Worm (Caenorhabditis elegans): Measurements from ENCODE around the gene bcl-7.

Gene bcl-7

ce11 chrIII:5943368-5944180 is 17.7 kb downstream of the bcl-7 start (continued):
- TF ChIP-seq F33H1.4 (GFP tag; IDR thresholded peaks at IDR 0.05) (peak; percentile 30; the same call in 1 of the 2 replicates), T26A5.8 (tag; optimal IDR thresholded peaks at IDR 0.05) (peak; percentile 56), Y95B8A.8 (GFP tag; IDR thresholded peaks at IDR 0.05) (peak; percentile 89), ztf-25 (GFP tag; IDR thresholded peaks at IDR 0.05) (no peak), repo-1 (tag; optimal IDR thresholded peaks at IDR 0.05) (peak; percentile 96), lsl-1 (GFP tag; optimal IDR thresholded peaks at IDR 0.05) (peak; percentile 27), snpc-4 (GFP tag; optimal IDR thresholded peaks at IDR 0.05) (no peak), snpc-4 (tag; optimal IDR thresholded peaks at IDR 0.05) (peak in 2 of 4 experiments; percentile 49 to 62), madf-3 (GFP tag; IDR thresholded peaks at IDR 0.05) (peak; percentile 85), tbp1 (GFP tag; optimal IDR thresholded peaks at IDR 0.05) (peak; percentile 62), F49E8.2 (tag; optimal IDR thresholded peaks at IDR 0.05; ENCODE audit: insufficient read depth) (peak; percentile 73), pbrm-1 (GFP tag; IDR thresholded peaks at IDR 0.05) (peak; percentile 15), tbx-9 (tag; optimal IDR thresholded peaks at IDR 0.05; ENCODE audit: borderline replicate concordance) (no peak), rec-8 (tag; optimal IDR thresholded peaks at IDR 0.05) (peak in 1 of 2 experiments; percentile 15), athp-1 (tag; optimal IDR thresholded peaks at IDR 0.05) (peak; percentile 82), atf-7 (tag; optimal IDR thresholded peaks at IDR 0.05) (peak; percentile 81), bed-2 (GFP tag; IDR thresholded peaks at IDR 0.05) (0 out of 2 replicates have a peak, but pooled peaks have one; percentile 9), nhr-120 (GFP tag; IDR thresholded peaks at IDR 0.05) (no peak; the same call in 1 of the 2 replicates), mes-4 (tag; optimal IDR thresholded peaks at IDR 0.05) (no peak), ets-4 (GFP tag; optimal IDR thresholded peaks at IDR 0.05) (peak; percentile 5), cebp-2 (GFP tag; IDR thresholded peaks at IDR 0.05) (peak; percentile 88), snpc-1.1 (tag; optimal IDR thresholded peaks at IDR 0.05; ENCODE audit: insufficient read depth) (peak; percentile 73), aptf-2 (GFP tag; conservative IDR thresholded peaks at IDR 0.05) (no peak), ztf-28 (GFP tag; IDR thresholded peaks at IDR 0.05) (no peak), mxl-1 (tag; optimal IDR thresholded peaks at IDR 0.05) (peak; percentile 49), nhr-179 (tag; optimal IDR thresholded peaks at IDR 0.05) (no peak), F10E7.11 (tag; optimal IDR thresholded peaks at IDR 0.05) (no peak), sea-2 (GFP tag; IDR thresholded peaks at IDR 0.05) (no peak), attf-5 (GFP tag; optimal IDR thresholded peaks at IDR 0.05) (peak; percentile 39), xnd-1 (tag; optimal IDR thresholded peaks at IDR 0.05) (no peak), madf-8 (GFP tag; conservative IDR thresholded peaks at IDR 0.05) (no peak; the same call in 1 of the 2 replicates), F57A8.1 (GFP tag; optimal IDR thresholded peaks at IDR 0.05) (no peak), egl-18 (GFP tag; IDR thresholded peaks at IDR 0.05) (no peak), unc-62 (GFP tag; optimal IDR thresholded peaks at IDR 0.05) (no peak), unc-130 (GFP tag; optimal IDR thresholded peaks at IDR 0.05) (no peak), ama-1 (optimal IDR thresholded peaks at IDR 0.05) (peak; percentile 91), ama-1 (GFP tag; optimal IDR thresholded peaks at IDR 0.05) (peak; percentile 78 to 91), rcor-1 (GFP tag; IDR thresholded peaks at IDR 0.05) (peak; percentile 73), hrde-1 (tag; optimal IDR thresholded peaks at IDR 0.05; ENCODE audit: borderline replicate concordance) (peak; percentile 89), lin-54 (GFP tag; optimal IDR thresholded peaks at IDR 0.05) (peak; percentile 62), K11D2.4 (GFP tag; IDR thresholded peaks at IDR 0.05) (peak; percentile 67; the same call in 1 of the 2 replicates), ceh-40 (GFP tag; IDR thresholded peaks at IDR 0.05) (no peak), ceh-91 (GFP tag; IDR thresholded peaks at IDR 0.05) (no peak), B0261.1 (tag; optimal IDR thresholded peaks at IDR 0.05) (no peak), F52B5.7 (tag; optimal IDR thresholded peaks at IDR 0.05) (peak; percentile 62), akir-1 (GFP tag; optimal IDR thresholded peaks at IDR 0.05) (no peak), hlh-12 (tag; optimal IDR thresholded peaks at IDR 0.05) (no peak), D2030.7 (GFP tag; IDR thresholded peaks at IDR 0.05) (0 out of 2 replicates have a peak, but pooled peaks have one; percentile 14)
